Worm (Caenorhabditis elegans) whole organism, L1 larva: ENCODE data around the gene F47B7.4.

ENCODE experiments used
- C04F5.9 ChIP-seq: sonication (generic microtip); optimal IDR thresholded peaks from 2 replicates; lab custom pipeline; 2016; ENCODE audit warnings: missing genetic modification characterization, missing compliant biosample characterization
- F16B12.6 ChIP-seq: fragments of 150-350 bp; optimal IDR thresholded peaks from 2 replicates; lab custom pipeline; 2014; ENCODE audit warnings: missing biosample characterization, missing genetic modification characterization
- Y116A8C.19 ChIP-seq: sonication (generic microtip); optimal IDR thresholded peaks from 2 replicates; lab custom pipeline; 2016; ENCODE audit warnings: missing compliant biosample characterization, missing genetic modification characterization, borderline replicate concordance
- aha-1 ChIP-seq: fragments of 150-350 bp; optimal IDR thresholded peaks from 2 replicates; lab custom pipeline; 2014; ENCODE audit warnings: missing biosample characterization, missing genetic modification characterization
- alr-1 ChIP-seq: fragments of 200-800 bp; sonication (Bioruptor generic); optimal IDR thresholded peaks from 2 replicates; lab custom pipeline; 2018; ENCODE audit warnings: borderline replicate concordance, mild to moderate bottlenecking, missing genetic modification characterization, missing compliant biosample characterization
- ama-1 ChIP-seq: fragments of 150-350 bp; optimal IDR thresholded peaks from 2 replicates; lab custom pipeline; 2014
- ceh-63 ChIP-seq: fragments of 200-800 bp; sonication (Bioruptor generic); optimal IDR thresholded peaks from 2 replicates; lab custom pipeline; 2018; ENCODE audit warnings: mild to moderate bottlenecking, missing genetic modification characterization, missing compliant biosample characterization
- ceh-82 ChIP-seq, 3 experiments: fragments of 150-350 bp in 1 of 3; sonication (generic microtip) in 2 of 3; optimal IDR thresholded peaks; 2 replicates each; lab custom pipeline; 2014 to 2017; ENCODE audit warnings: missing biosample characterization in 3 of 3, missing genetic modification characterization in 3 of 3
- ceh-88 ChIP-seq: fragments of 200-800 bp; sonication (Bioruptor generic); IDR thresholded peaks from 2 replicates; pipeline ENCODE4 v1.3.6; 2022; ENCODE audit warnings: missing genetic modification characterization, missing compliant biosample characterization
- ceh-90 ChIP-seq: sonication (generic microtip); optimal IDR thresholded peaks from 2 replicates; lab custom pipeline; 2016; ENCODE audit warnings: missing genetic modification characterization, missing compliant biosample characterization
- ces-1 ChIP-seq: fragments of 150-350 bp; optimal IDR thresholded peaks from 2 replicates; lab custom pipeline; 2014; ENCODE audit warnings: missing biosample characterization, missing genetic modification reagents, missing genetic modification characterization
- dpl-1 ChIP-seq, 3 experiments: fragments of 150-350 bp in 2 of 3; sonication (generic microtip) in 1 of 3; optimal IDR thresholded peaks; 2 replicates each; lab custom pipeline; 2014 to 2017; ENCODE audit warnings: missing biosample characterization in 3 of 3, missing genetic modification characterization in 3 of 3, missing genetic modification reagents in 3 of 3
- egl-13 ChIP-seq: sonication (generic microtip); optimal IDR thresholded peaks from 2 replicates; lab custom pipeline; 2016; ENCODE audit warnings: missing genotype, missing genetic modification reagents, missing genetic modification characterization, missing compliant biosample characterization
- elt-2 ChIP-seq: sonication (generic microtip); optimal IDR thresholded peaks from 2 replicates; lab custom pipeline; 2016; ENCODE audit warnings: missing genetic modification characterization, mild to moderate bottlenecking, inconsistent platforms, missing compliant biosample characterization, missing genetic modification reagents
- elt-3 ChIP-seq, 6 experiments: fragments of 150-350 bp in 1 of 6; sonication (generic microtip); optimal IDR thresholded peaks; 2 replicates each; lab custom pipeline; 2017 to 2018; ENCODE audit warnings: missing biosample characterization in 6 of 6, missing genetic modification characterization in 6 of 6, inconsistent platforms in 1 of 6
- ets-5 ChIP-seq: fragments of 200-800 bp; sonication (Bioruptor generic); IDR thresholded peaks from 2 replicates; pipeline ENCODE4 v1.3.6; 2022; ENCODE audit warnings: missing genetic modification characterization, missing compliant biosample characterization
- fkh-10 ChIP-seq: sonication (generic microtip); optimal IDR thresholded peaks from 2 replicates; lab custom pipeline; 2017; ENCODE audit warnings: missing biosample characterization, missing genetic modification reagents, missing genetic modification characterization
- fkh-4 ChIP-seq: sonication (generic microtip); optimal IDR thresholded peaks from 2 replicates; lab custom pipeline; 2016; ENCODE audit warnings: missing compliant biosample characterization, missing genetic modification characterization, borderline replicate concordance
- fkh-8 ChIP-seq: sonication (generic microtip); optimal IDR thresholded peaks from 2 replicates; lab custom pipeline; 2016; ENCODE audit warnings: mild to moderate bottlenecking, missing genetic modification characterization, missing compliant biosample characterization
- fos-1 ChIP-seq: fragments of 150-350 bp; optimal IDR thresholded peaks from 2 replicates; lab custom pipeline; 2014; ENCODE audit warnings: missing biosample characterization, missing genetic modification characterization
- grh-1 ChIP-seq: fragments of 200-800 bp; sonication (Bioruptor generic); IDR thresholded peaks from 2 replicates; pipeline ENCODE4 v1.3.6; 2022; ENCODE audit warnings: missing genetic modification reagents, missing genetic modification characterization, missing compliant biosample characterization
- hlh-17 ChIP-seq: fragments of 200-800 bp; sonication (Bioruptor generic); optimal IDR thresholded peaks from 2 replicates; lab custom pipeline; 2018; ENCODE audit warnings: missing genetic modification characterization, mild to moderate bottlenecking, missing compliant biosample characterization, moderate library complexity, borderline replicate concordance
- hpl-2 ChIP-seq: fragments of 150-350 bp; optimal IDR thresholded peaks from 2 replicates; lab custom pipeline; 2014; ENCODE audit warnings: missing biosample characterization, missing genetic modification reagents, missing genetic modification characterization
- isw-1 ChIP-seq: fragments of 200-800 bp; sonication (Bioruptor generic); IDR thresholded peaks from 2 replicates; pipeline ENCODE4 v1.3.6; 2022; ENCODE audit warnings: missing genetic modification characterization, missing compliant biosample characterization
- lin-13 ChIP-seq: fragments of 150-350 bp; optimal IDR thresholded peaks from 2 replicates; lab custom pipeline; 2014; ENCODE audit warnings: missing biosample characterization, missing genetic modification reagents, missing genetic modification characterization
- lin-14 ChIP-seq: fragments of 200-800 bp; sonication (Bioruptor generic); optimal IDR thresholded peaks from 2 replicates; lab custom pipeline; 2018; ENCODE audit warnings: mild to moderate bottlenecking, missing genetic modification characterization, moderate library complexity, missing compliant biosample characterization
- lin-15B ChIP-seq: fragments of 150-350 bp; sonication (generic microtip); optimal IDR thresholded peaks from 3 replicates; lab custom pipeline; 2014; ENCODE audit warnings: missing biosample characterization, missing genetic modification characterization
- lin-39 ChIP-seq: fragments of 150-350 bp; optimal IDR thresholded peaks from 2 replicates; lab custom pipeline; 2014; ENCODE audit warnings: missing biosample characterization, missing genetic modification reagents, missing genetic modification characterization
- lir-3 ChIP-seq: sonication (generic microtip); optimal IDR thresholded peaks from 2 replicates; lab custom pipeline; 2016; ENCODE audit warnings: mild to moderate bottlenecking, missing genetic modification characterization, moderate library complexity, missing compliant biosample characterization; ENCODE audit not compliant: poor library complexity
- mab-9 ChIP-seq: fragments of 200-800 bp; sonication (Bioruptor generic); IDR thresholded peaks from 2 replicates; pipeline ENCODE4 v1.3.6; 2022; ENCODE audit warnings: missing genetic modification reagents, missing genetic modification characterization, missing compliant biosample characterization
- mef-2 ChIP-seq: fragments of 150-350 bp; optimal IDR thresholded peaks from 2 replicates; lab custom pipeline; 2014; ENCODE audit warnings: missing biosample characterization, missing genetic modification characterization
- mep-1 ChIP-seq: fragments of 150-350 bp; optimal IDR thresholded peaks from 2 replicates; lab custom pipeline; 2014; ENCODE audit warnings: missing biosample characterization, missing genetic modification characterization
- nhr-12 ChIP-seq: sonication (generic microtip); optimal IDR thresholded peaks from 2 replicates; lab custom pipeline; 2017; ENCODE audit warnings: missing biosample characterization, missing genetic modification characterization
- nhr-19 ChIP-seq: fragments of 200-800 bp; sonication (Bioruptor generic); conservative IDR thresholded peaks from 2 replicates; pipeline ENCODE4 v1.3.6; 2022; ENCODE audit warnings: missing genetic modification characterization, missing compliant biosample characterization
- nhr-28 ChIP-seq: fragments of 150-350 bp; optimal IDR thresholded peaks from 2 replicates; lab custom pipeline; 2014; ENCODE audit warnings: missing biosample characterization, missing genetic modification characterization
- nhr-47 ChIP-seq: sonication (generic microtip); optimal IDR thresholded peaks from 2 replicates; lab custom pipeline; 2016; ENCODE audit warnings: mild to moderate bottlenecking, missing genetic modification characterization, moderate library complexity, missing compliant biosample characterization
- nhr-71 ChIP-seq: sonication (generic microtip); optimal IDR thresholded peaks from 2 replicates; lab custom pipeline; 2016; ENCODE audit warnings: mild to moderate bottlenecking, missing genetic modification characterization, moderate library complexity, missing compliant biosample characterization
- nhr-76 ChIP-seq: sonication (generic microtip); optimal IDR thresholded peaks from 2 replicates; lab custom pipeline; 2017; ENCODE audit warnings: missing biosample characterization, missing genetic modification characterization
- nhr-77 ChIP-seq: fragments of 150-350 bp; optimal IDR thresholded peaks from 2 replicates; lab custom pipeline; 2014; ENCODE audit warnings: missing biosample characterization, missing genetic modification characterization
- nhr-84 ChIP-seq: sonication (generic microtip); optimal IDR thresholded peaks from 2 replicates; lab custom pipeline; 2017; ENCODE audit warnings: missing biosample characterization, missing genetic modification characterization
- nhr-85 ChIP-seq: sonication (generic microtip); peaks from one replicate; lab custom pipeline; 2016; ENCODE audit warnings: missing genetic modification characterization, inconsistent platforms, missing compliant biosample characterization
- nhr-90 ChIP-seq: sonication (generic microtip); optimal IDR thresholded peaks from 2 replicates; lab custom pipeline; 2016; ENCODE audit warnings: mild to moderate bottlenecking, missing genetic modification characterization, missing compliant biosample characterization; ENCODE audit not compliant: poor library complexity
- rnt-1 ChIP-seq: sonication (generic microtip); optimal IDR thresholded peaks from 2 replicates; lab custom pipeline; 2016; ENCODE audit warnings: mild to moderate bottlenecking, missing genetic modification characterization, moderate library complexity, missing compliant biosample characterization
- snpc-4 ChIP-seq: fragments of 150-350 bp; optimal IDR thresholded peaks from 2 replicates; lab custom pipeline; 2014; ENCODE audit warnings: missing biosample characterization, missing genetic modification characterization
- sox-4 ChIP-seq: sonication (generic microtip); optimal IDR thresholded peaks from 2 replicates; lab custom pipeline; 2016; ENCODE audit warnings: missing genetic modification characterization, missing compliant biosample characterization
- sptf-1 ChIP-seq: fragments of 150-350 bp; optimal IDR thresholded peaks from 2 replicates; lab custom pipeline; 2014; ENCODE audit warnings: missing biosample characterization, missing genetic modification characterization
- tbx-2 ChIP-seq: sonication (generic microtip); optimal IDR thresholded peaks from 2 replicates; lab custom pipeline; 2016; ENCODE audit warnings: missing genetic modification characterization, missing compliant biosample characterization
- unc-130 ChIP-seq: fragments of 150-350 bp; optimal IDR thresholded peaks from 2 replicates; lab custom pipeline; 2017; ENCODE audit warnings: missing biosample characterization, missing genetic modification characterization, inconsistent platforms
- unc-30 ChIP-seq: sonication (generic microtip); optimal IDR thresholded peaks from 2 replicates; lab custom pipeline; 2017; ENCODE audit warnings: missing biosample characterization, missing genetic modification characterization
- unc-62 ChIP-seq: fragments of 150-350 bp; optimal IDR thresholded peaks from 2 replicates; lab custom pipeline; 2014; ENCODE audit warnings: missing biosample characterization, missing genetic modification reagents, missing genetic modification characterization
- xbp-1 ChIP-seq: sonication (generic microtip); optimal IDR thresholded peaks from 2 replicates; lab custom pipeline; 2016; ENCODE audit warnings: missing genetic modification characterization, missing compliant biosample characterization
- zag-1 ChIP-seq: fragments of 150-350 bp; optimal IDR thresholded peaks from 2 replicates; lab custom pipeline; 2014; ENCODE audit warnings: missing biosample characterization, missing genetic modification characterization
- ztf-11 ChIP-seq, 2 experiments: sonication (generic microtip); optimal IDR thresholded peaks; 2 replicates each; lab custom pipeline; 2016 to 2017; ENCODE audit warnings: missing genetic modification characterization in 2 of 2, missing biosample characterization in 1 of 2, missing compliant biosample characterization in 1 of 2
- ztf-4 ChIP-seq: fragments of 150-350 bp; optimal IDR thresholded peaks from 2 replicates; lab custom pipeline; 2014; ENCODE audit warnings: missing biosample characterization, missing genetic modification characterization

Gene F47B7.4

DNA sequence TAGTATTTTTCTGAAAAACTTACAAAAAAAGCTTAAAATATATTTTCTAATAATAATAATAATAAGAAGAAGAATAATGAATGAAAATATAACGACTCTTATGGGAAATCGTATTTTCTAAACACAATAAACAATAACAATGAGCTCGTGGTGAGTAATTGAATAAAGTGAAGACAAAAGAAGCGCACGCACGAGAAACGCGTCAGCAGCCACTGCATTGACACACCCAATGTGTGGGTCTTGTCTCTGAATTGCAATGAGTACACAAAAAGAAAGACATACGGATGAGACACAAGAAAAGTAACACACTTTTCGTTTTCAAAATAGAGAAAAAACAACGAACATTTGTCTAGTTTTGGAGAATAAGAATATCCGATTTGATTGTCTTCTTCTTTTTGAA lies 36.9 kb upstream of the F47B7.4 start, which contains the start of gene F35A5.8 (continued):
- TF ChIP-seq mep-1 (tag; lab: Kevin White, UChicago) (peak; percentile 90), rnt-1 (tag; lab: Kevin White, UChicago) (peak; percentile 91), lin-39 (tag; lab: Kevin White, UChicago) (peak; percentile 79), ceh-63 (GFP tag; lab: Kevin White, UChicago) (no peak), ceh-88 (GFP tag; lab: Robert Waterston, UW) (no peak), ztf-11 (tag; optimal IDR thresholded peaks at IDR 0.05; lab: Kevin White, UChicago) (peak in 1 of 2 experiments; percentile 72), nhr-84 (tag; lab: Kevin White, UChicago) (no peak), xbp-1 (tag; lab: Kevin White, UChicago) (peak; percentile 84), mab-9 (GFP tag; lab: Robert Waterston, UW) (no peak), nhr-12 (tag; lab: Kevin White, UChicago) (no peak), ztf-4 (peak; percentile 35), fkh-8 (peak; percentile 17), unc-62 (no peak), C04F5.9 (tag; lab: Kevin White, UChicago) (peak; percentile 28), lin-15B (tag; lab: Kevin White, UChicago) (peak; percentile 40), ces-1 (GFP tag; lab: Kevin White, UChicago) (no peak), fkh-4 (peak; percentile 15), nhr-71 (peak; percentile 88), elt-2 (peak; percentile 58), egl-13 (tag; lab: Kevin White, UChicago) (peak; percentile 66), Y116A8C.19 (tag; lab: Kevin White, UChicago) (no peak), F16B12.6 (tag; lab: Kevin White, UChicago) (peak; percentile 55), sptf-1 (tag; lab: Kevin White, UChicago) (no peak), alr-1 (no peak), hlh-17 (no peak), ceh-82 (tag; optimal IDR thresholded peaks at IDR 0.05; lab: Kevin White, UChicago) (peak; percentile 66 to 83 (median 69)), fkh-10 (GFP tag; lab: Kevin White, UChicago) (no peak), nhr-85 (tag; lab: Kevin White, UChicago) (peak; percentile 76), elt-3 (tag; optimal IDR thresholded peaks at IDR 0.05; lab: Kevin White, UChicago) (peak in 2 of 6 experiments; percentile 30 to 50), tbx-2 (peak; percentile 84), nhr-19 (GFP tag; lab: Robert Waterston, UW) (peak; percentile 85), nhr-90 (tag; lab: Kevin White, UChicago) (peak; percentile 80), nhr-77 (no peak), zag-1 (tag; lab: Kevin White, UChicago) (no peak), dpl-1 (GFP tag; optimal IDR thresholded peaks at IDR 0.05; lab: Kevin White, UChicago) (peak; percentile 60 to 75 (median 69)), hpl-2 (GFP tag; lab: Kevin White, UChicago) (no peak), snpc-4 (tag; lab: Kevin White, UChicago) (peak; percentile 26), lin-14 (GFP tag; lab: Kevin White, UChicago) (peak; percentile 89), nhr-28 (no peak), lin-13 (peak; percentile 27), unc-130 (tag; lab: Kevin White, UChicago) (peak; percentile 88), isw-1 (GFP tag; lab: Robert Waterston, UW) (peak; percentile 75), fos-1 (tag; lab: Kevin White, UChicago) (peak; percentile 61), sox-4 (tag; lab: Kevin White, UChicago) (peak; percentile 26), ets-5 (no peak), mef-2 (tag; lab: Kevin White, UChicago) (no peak), ama-1 (lab: Kevin White, UChicago) (no peak), nhr-47 (peak; percentile 84), aha-1 (tag; lab: Kevin White, UChicago) (peak; percentile 22), unc-30 (no peak), ceh-90 (tag; lab: Kevin White, UChicago) (no peak), grh-1 (GFP tag; lab: Robert Waterston, UW) (peak; percentile 46), lir-3 (no peak), nhr-76 (tag; lab: Kevin White, UChicago) (no peak)
